Worm (Caenorhabditis elegans): ENCODE results near the gene sqv-3.
A peak's percentile ranks its signal among the peaks of the same experiment; 100 is the strongest.

Gene sqv-3

ce11 chrIII:9746665-9747064 lies 33.5 kb downstream of the sqv-3 start:
- TF ChIP-seq unc-39 (tag; optimal IDR thresholded peaks at IDR 0.05) (no peak), nhr-2 (tag; optimal IDR thresholded peaks at IDR 0.05) (no peak), mab-5 (tag; optimal IDR thresholded peaks at IDR 0.05) (no peak), elt-1 (tag; optimal IDR thresholded peaks at IDR 0.05; ENCODE audit: borderline replicate concordance, insufficient read depth) (no peak), sem-2 (GFP tag; optimal IDR thresholded peaks at IDR 0.05) (no peak), unc-120 (tag; optimal IDR thresholded peaks at IDR 0.05; ENCODE audit: poor library complexity, severe bottlenecking) (no peak), hlh-1 (tag; optimal IDR thresholded peaks at IDR 0.05) (no peak), M03D4.4 (tag; optimal IDR thresholded peaks at IDR 0.05) (no peak), flh-1 (GFP tag; optimal IDR thresholded peaks at IDR 0.05) (no peak), lin-13 (tag; optimal IDR thresholded peaks at IDR 0.05) (no peak), elt-3 (tag; optimal IDR thresholded peaks at IDR 0.05) (no peak), lin-32 (GFP tag; optimal IDR thresholded peaks at IDR 0.05) (no peak), nhr-12 (tag; optimal IDR thresholded peaks at IDR 0.05) (no peak), bed-3 (GFP tag; optimal IDR thresholded peaks at IDR 0.05) (no peak), ces-1 (GFP tag; optimal IDR thresholded peaks at IDR 0.05) (no peak), drap-1 (GFP tag; optimal IDR thresholded peaks at IDR 0.05) (no peak), ham-2 (GFP tag; optimal IDR thresholded peaks at IDR 0.05) (no peak)

ce11 chrIII:9745333-9745897 lies 34.7 kb downstream of the sqv-3 start:
- TF ChIP-seq tbx-8 (GFP tag; optimal IDR thresholded peaks at IDR 0.05) (no peak), flh-1 (GFP tag; optimal IDR thresholded peaks at IDR 0.05) (no peak), ceh-43 (GFP tag; optimal IDR thresholded peaks at IDR 0.05) (no peak), lsy-2 (tag; optimal IDR thresholded peaks at IDR 0.05) (no peak), unc-62 (GFP tag; optimal IDR thresholded peaks at IDR 0.05) (peak; percentile 20)

ce11 chrIII:9744525-9744924 lies 35.6 kb downstream of the sqv-3 start:
- TF ChIP-seq ces-1 (GFP tag; optimal IDR thresholded peaks at IDR 0.05) (no peak), cnd-1 (tag; optimal IDR thresholded peaks at IDR 0.05) (no peak), zip-8 (tag; optimal IDR thresholded peaks at IDR 0.05) (no peak), bed-3 (GFP tag; optimal IDR thresholded peaks at IDR 0.05) (no peak), snpc-4 (tag; optimal IDR thresholded peaks at IDR 0.05) (no peak), mep-1 (tag; optimal IDR thresholded peaks at IDR 0.05) (no peak), tbx-8 (GFP tag; optimal IDR thresholded peaks at IDR 0.05) (no peak), ceh-83 (GFP tag; optimal IDR thresholded peaks at IDR 0.05) (no peak), drap-1 (GFP tag; optimal IDR thresholded peaks at IDR 0.05) (no peak), sem-2 (GFP tag; optimal IDR thresholded peaks at IDR 0.05) (no peak), unc-120 (tag; optimal IDR thresholded peaks at IDR 0.05; ENCODE audit: poor library complexity, severe bottlenecking) (peak; percentile 67), lin-32 (GFP tag; optimal IDR thresholded peaks at IDR 0.05) (no peak), elt-1 (tag; optimal IDR thresholded peaks at IDR 0.05; ENCODE audit: borderline replicate concordance, insufficient read depth) (no peak), nhr-76 (tag; optimal IDR thresholded peaks at IDR 0.05) (no peak), hlh-1 (tag; optimal IDR thresholded peaks at IDR 0.05) (peak; percentile 51), mls-2 (tag; optimal IDR thresholded peaks at IDR 0.05) (no peak), pha-4 (tag; optimal IDR thresholded peaks at IDR 0.05) (no peak), ceh-39 (tag; optimal IDR thresholded peaks at IDR 0.05) (no peak), mab-5 (tag; optimal IDR thresholded peaks at IDR 0.05) (no peak), sptf-1 (tag; optimal IDR thresholded peaks at IDR 0.05) (no peak), ham-2 (GFP tag; optimal IDR thresholded peaks at IDR 0.05) (no peak), unc-62 (GFP tag; optimal IDR thresholded peaks at IDR 0.05) (peak; percentile 68), nhr-28 (tag; optimal IDR thresholded peaks at IDR 0.05) (no peak)

- TF ChIP-seq cnd-1 (tag; optimal IDR thresholded peaks at IDR 0.05), result no peak
Measured at ce11 chrIII:9743239-9743638, 36.9 kb downstream of the sqv-3 start, which contains the start of gene T05G5.1. T05G5.1 (minus strand) TSS chrIII:9743339.

- peak; percentile 69 for TF ChIP-seq unc-62 (GFP tag; optimal IDR thresholded peaks at IDR 0.05)
- no peak for TF ChIP-seq pha-4 (tag; optimal IDR thresholded peaks at IDR 0.05)
- peak; percentile 95 for TF ChIP-seq hlh-1 (tag; optimal IDR thresholded peaks at IDR 0.05)
- TF ChIP-seq unc-120 (tag; optimal IDR thresholded peaks at IDR 0.05; ENCODE audit: poor library complexity, severe bottlenecking), result peak; percentile 27
Measured at ce11 chrIII:9741985-9742384, 38.2 kb downstream of the sqv-3 start.

Data from whole organism, mixed stage, embryonic.